Worm (Caenorhabditis elegans) whole organism, L1 larva: ENCODE results near the gene C23H3.2.

Source experiments
- Y116A8C.19 ChIP-seq: sonication (generic microtip); optimal IDR thresholded peaks from 2 replicates; lab custom pipeline; 2016; ENCODE audit warnings: missing compliant biosample characterization, missing genetic modification characterization, borderline replicate concordance
- alr-1 ChIP-seq: fragments of 200-800 bp; sonication (Bioruptor generic); optimal IDR thresholded peaks from 2 replicates; lab custom pipeline; 2018; ENCODE audit warnings: borderline replicate concordance, mild to moderate bottlenecking, missing genetic modification characterization, missing compliant biosample characterization
- ceh-82 ChIP-seq, 3 experiments: fragments of 150-350 bp in 1 of 3; sonication (generic microtip) in 2 of 3; optimal IDR thresholded peaks; 2 replicates each; lab custom pipeline; 2014 to 2017; ENCODE audit warnings: missing biosample characterization in 3 of 3, missing genetic modification characterization in 3 of 3
- egl-27 ChIP-seq, 2 experiments: fragments of 150-350 bp in 1 of 2; sonication (generic microtip); optimal IDR thresholded peaks; 3 replicates each; lab custom pipeline; 2017 to 2018; ENCODE audit warnings: missing biosample characterization in 2 of 2, missing genetic modification characterization in 2 of 2, missing genetic modification reagents in 2 of 2
- elt-2 ChIP-seq: sonication (generic microtip); optimal IDR thresholded peaks from 2 replicates; lab custom pipeline; 2016; ENCODE audit warnings: missing genetic modification characterization, mild to moderate bottlenecking, inconsistent platforms, missing compliant biosample characterization, missing genetic modification reagents
- lin-39 ChIP-seq: fragments of 150-350 bp; optimal IDR thresholded peaks from 2 replicates; lab custom pipeline; 2014; ENCODE audit warnings: missing biosample characterization, missing genetic modification reagents, missing genetic modification characterization
- nhr-28 ChIP-seq: fragments of 150-350 bp; optimal IDR thresholded peaks from 2 replicates; lab custom pipeline; 2014; ENCODE audit warnings: missing biosample characterization, missing genetic modification characterization
- nhr-77 ChIP-seq: fragments of 150-350 bp; optimal IDR thresholded peaks from 2 replicates; lab custom pipeline; 2014; ENCODE audit warnings: missing biosample characterization, missing genetic modification characterization
- pax-3 ChIP-seq: fragments of 200-800 bp; sonication (Bioruptor generic); optimal IDR thresholded peaks from 2 replicates; lab custom pipeline; 2018; ENCODE audit warnings: mild to moderate bottlenecking, missing genetic modification characterization, moderate library complexity, missing compliant biosample characterization
- rnt-1 ChIP-seq: sonication (generic microtip); optimal IDR thresholded peaks from 2 replicates; lab custom pipeline; 2016; ENCODE audit warnings: mild to moderate bottlenecking, missing genetic modification characterization, moderate library complexity, missing compliant biosample characterization
- snpc-4 ChIP-seq: fragments of 150-350 bp; optimal IDR thresholded peaks from 2 replicates; lab custom pipeline; 2014; ENCODE audit warnings: missing biosample characterization, missing genetic modification characterization
- unc-62 ChIP-seq: fragments of 150-350 bp; optimal IDR thresholded peaks from 2 replicates; lab custom pipeline; 2014; ENCODE audit warnings: missing biosample characterization, missing genetic modification reagents, missing genetic modification characterization

DNA sequence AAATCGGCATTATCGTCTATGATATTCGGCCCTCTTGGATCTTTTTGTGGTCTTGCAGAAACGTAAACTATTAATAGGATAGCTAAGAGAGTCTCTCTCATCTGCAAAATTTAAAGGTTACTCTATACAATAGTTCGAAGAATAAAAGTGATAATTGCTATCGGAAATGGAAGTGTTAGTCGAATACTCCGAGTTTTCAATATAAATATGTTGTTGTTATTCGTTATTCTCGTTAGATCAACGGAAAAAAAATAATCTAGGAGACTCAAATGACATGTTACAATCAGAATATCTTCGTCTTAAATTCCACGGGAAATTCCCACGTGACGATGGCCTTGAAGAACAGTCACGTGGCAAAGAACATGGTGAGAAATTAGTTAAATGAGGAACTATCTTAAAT lies 5.9 kb upstream of the C23H3.2 start, which contains the start of gene tre-5:
- no peak for TF ChIP-seq nhr-77 (tag; lab: Kevin White, UChicago)
- TF ChIP-seq nhr-28 (tag; lab: Kevin White, UChicago), result no peak
- no peak for TF ChIP-seq unc-62 (GFP tag; lab: Kevin White, UChicago)
- no peak for TF ChIP-seq Y116A8C.19 (tag; lab: Kevin White, UChicago)
- no peak for TF ChIP-seq ceh-82 (tag; optimal IDR thresholded peaks at IDR 0.05; lab: Kevin White, UChicago)
- TF ChIP-seq egl-27 (tag; optimal IDR thresholded peaks at IDR 0.05; lab: Kevin White, UChicago), result no peak
- TF ChIP-seq snpc-4 (tag; lab: Kevin White, UChicago), result no peak
- TF ChIP-seq pax-3, result no peak
- no peak for TF ChIP-seq rnt-1 (tag; lab: Kevin White, UChicago)
- TF ChIP-seq lin-39 (tag; lab: Kevin White, UChicago), result no peak
- TF ChIP-seq elt-2, result no peak
- TF ChIP-seq alr-1 (tag; lab: Kevin White, UChicago), result no peak
